Fruit fly (Drosophila melanogaster) whole organism, embryonic: Measurements from ENCODE around the gene haf.

Experiments
- Atf3 ChIP-seq: fragments of 200-800 bp; sonication (Bioruptor generic); optimal IDR thresholded peaks from 3 replicates; lab custom pipeline; 2016; ENCODE audit warnings: missing biosample characterization, missing genetic modification characterization
- Blimp-1 ChIP-seq: fragments of 200-800 bp; sonication (Bioruptor generic); optimal IDR thresholded peaks from 3 replicates; lab custom pipeline; 2018; ENCODE audit warnings: missing biosample characterization, missing genetic modification characterization, mild to moderate bottlenecking, moderate library complexity, missing genetic modification reagents
- CG10209 ChIP-seq: fragments of 200-800 bp; sonication (Bioruptor generic); optimal IDR thresholded peaks from 3 replicates; lab custom pipeline; 2017; ENCODE audit warnings: missing biosample characterization, mild to moderate bottlenecking, missing genetic modification characterization, missing genetic modification reagents
- CG10267 ChIP-seq: fragments of 200-800 bp; sonication (Bioruptor generic); optimal IDR thresholded peaks from 2 replicates; lab custom pipeline; 2018; ENCODE audit warnings: missing biosample characterization, mild to moderate bottlenecking, missing genetic modification characterization, moderate library complexity
- CG10654 ChIP-seq: fragments of 200-800 bp; sonication (Bioruptor generic); optimal IDR thresholded peaks from 2 replicates; lab custom pipeline; 2016; ENCODE audit warnings: missing biosample characterization, missing genetic modification characterization
- CG11398 ChIP-seq: fragments of 200-800 bp; sonication (Bioruptor generic); optimal IDR thresholded peaks from 2 replicates; lab custom pipeline; 2016; ENCODE audit warnings: missing biosample characterization, missing genetic modification characterization
- CG11696 ChIP-seq: fragments of 200-800 bp; sonication (Bioruptor generic); IDR thresholded peaks from 2 replicates; pipeline ENCODE4 v1.3.6; 2022; ENCODE audit warnings: missing biosample characterization, missing genetic modification characterization
- CG14667 ChIP-seq: fragments of 200-800 bp; sonication (Bioruptor generic); IDR thresholded peaks from 2 replicates; pipeline ENCODE4 v1.3.6; 2022; ENCODE audit warnings: missing biosample characterization, missing genetic modification characterization
- CG14710 ChIP-seq: fragments of 200-800 bp; sonication (Bioruptor generic); optimal IDR thresholded peaks from 3 replicates; lab custom pipeline; 2019; ENCODE audit warnings: missing biosample characterization, mild to moderate bottlenecking, missing genetic modification characterization, moderate library complexity
- CG15073 ChIP-seq: fragments of 200-800 bp; sonication (Bioruptor generic); optimal IDR thresholded peaks from 2 replicates; lab custom pipeline; 2016; ENCODE audit warnings: missing biosample characterization, missing genetic modification characterization
- CG1647 ChIP-seq: fragments of 200-800 bp; sonication (Bioruptor generic); optimal IDR thresholded peaks from 3 replicates; lab custom pipeline; 2016; ENCODE audit warnings: missing biosample characterization, missing genetic modification characterization
- CG17802 ChIP-seq: fragments of 200-800 bp; sonication (Bioruptor generic); optimal IDR thresholded peaks from 2 replicates; lab custom pipeline; 2018; ENCODE audit warnings: missing biosample characterization, mild to moderate bottlenecking, missing genetic modification characterization, moderate library complexity
- CG17912 ChIP-seq: fragments of 200-800 bp; sonication (Bioruptor generic); optimal IDR thresholded peaks from 2 replicates; lab custom pipeline; 2018; ENCODE audit warnings: missing biosample characterization, mild to moderate bottlenecking, missing genetic modification characterization
- CG2116 ChIP-seq: fragments of 200-800 bp; sonication (Bioruptor generic); optimal IDR thresholded peaks from 3 replicates; lab custom pipeline; 2018; ENCODE audit warnings: missing biosample characterization, mild to moderate bottlenecking, missing genetic modification characterization
- CG2889 ChIP-seq: fragments of 200-800 bp; sonication (Bioruptor generic); IDR thresholded peaks from 3 replicates; pipeline ENCODE4 v1.3.6; 2022; ENCODE audit warnings: missing biosample characterization, missing genetic modification characterization
- CG30403 ChIP-seq: fragments of 200-800 bp; sonication (Bioruptor generic); optimal IDR thresholded peaks from 3 replicates; lab custom pipeline; 2016; ENCODE audit warnings: missing biosample characterization, missing genetic modification characterization
- CG3163 ChIP-seq: fragments of 200-800 bp; sonication (Bioruptor generic); optimal IDR thresholded peaks from 3 replicates; lab custom pipeline; 2016; ENCODE audit warnings: missing biosample characterization, missing genetic modification characterization
- CG4282 ChIP-seq: fragments of 200-800 bp; sonication (Bioruptor generic); optimal IDR thresholded peaks from 2 replicates; lab custom pipeline; 2016; ENCODE audit warnings: missing biosample characterization, missing genetic modification characterization
- CG4328 ChIP-seq: fragments of 200-800 bp; sonication (Bioruptor generic); optimal IDR thresholded peaks from 3 replicates; lab custom pipeline; 2017; ENCODE audit warnings: missing biosample characterization, missing genetic modification reagents, missing genetic modification characterization
- CG7963 ChIP-seq: fragments of 200-800 bp; sonication (Bioruptor generic); IDR thresholded peaks from 3 replicates; pipeline ENCODE4 v1.3.6; 2022; ENCODE audit warnings: missing biosample characterization, missing genetic modification characterization; ENCODE audit not compliant: partially characterized antibody
- CG7987 ChIP-seq: fragments of 200-800 bp; sonication (Bioruptor generic); optimal IDR thresholded peaks from 2 replicates; lab custom pipeline; 2018; ENCODE audit warnings: missing biosample characterization, mild to moderate bottlenecking, missing genetic modification characterization, moderate library complexity
- CG8765 ChIP-seq: fragments of 200-800 bp; sonication (Bioruptor generic); IDR thresholded peaks from 2 replicates; pipeline ENCODE4 v1.3.6; 2022; ENCODE audit warnings: missing biosample characterization, missing genetic modification characterization
- CG8944 ChIP-seq: fragments of 200-800 bp; sonication (Bioruptor generic); optimal IDR thresholded peaks from 3 replicates; lab custom pipeline; 2016; ENCODE audit warnings: missing biosample characterization, missing genetic modification characterization
- CG9727 ChIP-seq: fragments of 200-800 bp; sonication (Bioruptor generic); optimal IDR thresholded peaks from 3 replicates; lab custom pipeline; 2017; ENCODE audit warnings: missing biosample characterization, mild to moderate bottlenecking, missing genetic modification characterization
- CG9876 ChIP-seq: fragments of 200-800 bp; sonication (Bioruptor generic); optimal IDR thresholded peaks from 2 replicates; lab custom pipeline; 2016; ENCODE audit warnings: missing biosample characterization, missing genetic modification characterization
- Camta ChIP-seq: fragments of 200-800 bp; sonication (Bioruptor generic); optimal IDR thresholded peaks from 2 replicates; lab custom pipeline; 2016; ENCODE audit warnings: missing biosample characterization, missing genetic modification characterization
- CrebB ChIP-seq: fragments of 200-800 bp; sonication (Bioruptor generic); optimal IDR thresholded peaks from 3 replicates; lab custom pipeline; 2018; ENCODE audit warnings: missing biosample characterization, mild to moderate bottlenecking, missing genetic modification characterization
- Eip74EF ChIP-seq, 2 experiments: fragments of 200-800 bp in 1 of 2; fragments of >200 bp in 1 of 2; sonication (Bioruptor generic) in 1 of 2; optimal IDR thresholded peaks; 2 replicates each; lab custom pipeline; 2017 to 2019; ENCODE audit warnings: missing biosample characterization in 2 of 2, missing genetic modification characterization in 2 of 2, mild to moderate bottlenecking in 1 of 2, moderate library complexity in 1 of 2
- Ets65A ChIP-seq: fragments of 200-800 bp; sonication (Bioruptor generic); peaks from one replicate; lab custom pipeline; 2016; ENCODE audit warnings: missing biosample characterization, missing genetic modification characterization
- Fer1 ChIP-seq: fragments of 200-800 bp; sonication (Bioruptor generic); optimal IDR thresholded peaks from 2 replicates; lab custom pipeline; 2017; ENCODE audit warnings: missing biosample characterization, mild to moderate bottlenecking, missing genetic modification characterization
- Gsc ChIP-seq: fragments of 200-800 bp; sonication (Bioruptor generic); IDR thresholded peaks from 2 replicates; pipeline ENCODE4 v1.3.6; 2022; ENCODE audit warnings: missing biosample characterization, missing genetic modification characterization
- Gug ChIP-seq: fragments of 200-800 bp; sonication (Bioruptor generic); IDR thresholded peaks from 4 replicates; pipeline ENCODE4 v1.3.6; 2022; ENCODE audit warnings: missing biosample characterization, missing genetic modification characterization
- HmgD ChIP-seq: fragments of 200-800 bp; sonication (Bioruptor generic); optimal IDR thresholded peaks from 3 replicates; lab custom pipeline; 2016; ENCODE audit warnings: missing biosample characterization, missing genetic modification characterization
- Meics ChIP-seq: fragments of 200-800 bp; sonication (Bioruptor generic); optimal IDR thresholded peaks from 2 replicates; lab custom pipeline; 2017; ENCODE audit warnings: missing biosample characterization, mild to moderate bottlenecking, missing genetic modification characterization
- PHDP ChIP-seq: fragments of 200-800 bp; sonication (Bioruptor generic); optimal IDR thresholded peaks from 3 replicates; lab custom pipeline; 2018; ENCODE audit warnings: missing biosample characterization, mild to moderate bottlenecking, missing genetic modification characterization, moderate library complexity
- Sry-δ ChIP-seq: fragments of 200-800 bp; sonication (Bioruptor generic); optimal IDR thresholded peaks from 2 replicates; lab custom pipeline; 2016; ENCODE audit warnings: missing biosample characterization, missing genetic modification characterization
- Taf1 ChIP-seq: fragments of 200-800 bp; sonication (Bioruptor generic); IDR thresholded peaks from 2 replicates; pipeline ENCODE4 v1.3.6; 2022; ENCODE audit warnings: missing biosample characterization, missing genetic modification characterization
- az2 ChIP-seq: fragments of 200-800 bp; sonication (Bioruptor generic); optimal IDR thresholded peaks from 3 replicates; lab custom pipeline; 2016; ENCODE audit warnings: missing biosample characterization, missing genetic modification characterization
- cad ChIP-seq: fragments of >200 bp; optimal IDR thresholded peaks from 2 replicates; lab custom pipeline; 2017; ENCODE audit warnings: missing biosample characterization, missing genetic modification characterization
- dan ChIP-seq: fragments of 200-800 bp; sonication (Bioruptor generic); IDR thresholded peaks from 2 replicates; pipeline ENCODE4 v1.3.6; 2022; ENCODE audit warnings: missing biosample characterization, missing genetic modification characterization
- dmrt99B ChIP-seq: fragments of 200-800 bp; sonication (Bioruptor generic); optimal IDR thresholded peaks from 2 replicates; lab custom pipeline; 2018; ENCODE audit warnings: missing biosample characterization, mild to moderate bottlenecking, missing genetic modification characterization, moderate library complexity
- eve ChIP-seq, 2 experiments: fragments of >200 bp; optimal IDR thresholded peaks; 2 replicates each; lab custom pipeline; 2017; ENCODE audit warnings: missing biosample characterization in 2 of 2, missing genetic modification characterization in 2 of 2
- fd64A ChIP-seq: fragments of 200-800 bp; sonication (Bioruptor generic); optimal IDR thresholded peaks from 3 replicates; lab custom pipeline; 2018; ENCODE audit warnings: missing biosample characterization, mild to moderate bottlenecking, missing genetic modification characterization
- gcm2 ChIP-seq: fragments of 200-800 bp; sonication (Bioruptor generic); optimal IDR thresholded peaks from 2 replicates; lab custom pipeline; 2016; ENCODE audit warnings: missing biosample characterization, missing genetic modification characterization
- gro ChIP-seq: fragments of 200-800 bp; sonication (Bioruptor generic); optimal IDR thresholded peaks from 2 replicates; lab custom pipeline; 2016; ENCODE audit warnings: missing biosample characterization, missing genetic modification characterization
- hbn ChIP-seq: fragments of 200-800 bp; sonication (Bioruptor generic); IDR thresholded peaks from 2 replicates; pipeline ENCODE4 v1.3.6; 2022; ENCODE audit warnings: missing biosample characterization, missing genetic modification characterization; ENCODE audit not compliant: partially characterized antibody
- ken ChIP-seq: fragments of 200-800 bp; sonication (Bioruptor generic); IDR thresholded peaks from 3 replicates; pipeline ENCODE4 v1.3.6; 2022; ENCODE audit warnings: missing biosample characterization, missing genetic modification characterization
- sna ChIP-seq: fragments of 200-800 bp; sonication (Bioruptor generic); IDR thresholded peaks from 2 replicates; pipeline ENCODE4 v1.3.6; 2022; ENCODE audit warnings: missing biosample characterization, missing genetic modification characterization; ENCODE audit not compliant: partially characterized antibody
- sr ChIP-seq: fragments of 200-800 bp; sonication (Bioruptor generic); IDR thresholded peaks from 3 replicates; pipeline ENCODE4 v1.3.6; 2022; ENCODE audit warnings: missing biosample characterization, missing genetic modification characterization
- wor ChIP-seq: fragments of 200-800 bp; sonication (Bioruptor generic); IDR thresholded peaks from 2 replicates; pipeline ENCODE4 v1.3.6; 2022; ENCODE audit warnings: missing biosample characterization, missing genetic modification characterization
- zen ChIP-seq: fragments of 200-800 bp; sonication (Bioruptor generic); optimal IDR thresholded peaks from 3 replicates; lab custom pipeline; 2018; ENCODE audit warnings: missing biosample characterization, mild to moderate bottlenecking, missing genetic modification characterization, moderate library complexity

Gene haf

dm6 chr2L:1611122-1611521 lies 56.2 kb downstream of the haf start, which contains the start of the genes Rab3GAP1 and CG14352 (continued):
- TF ChIP-seq CG10654 (GFP tag; lab: Kevin White, UChicago) (peak; percentile 90), gro (peak; percentile 87), CG9727 (peak; percentile 83), CG10209 (peak; percentile 85), CG9876 (GFP tag; lab: Kevin White, UChicago) (peak; percentile 82), CG4328 (peak; percentile 73), eve (GFP tag; optimal IDR thresholded peaks at IDR 0.05; lab: Kevin White, UChicago) (no peak), CG17912 (GFP tag; lab: Kevin White, UChicago) (peak; percentile 27), CG30403 (GFP tag; lab: Kevin White, UChicago) (peak; percentile 94), CG3163 (GFP tag; lab: Kevin White, UChicago) (peak; percentile 43), Gsc (GFP tag; lab: Robert Waterston, UW) (peak; percentile 57), Blimp-1 (peak; percentile 75), Meics (peak; percentile 80), CG2116 (peak; percentile 68), CG7987 (peak; percentile 47), zen (tag; lab: Kevin White, UChicago) (peak; percentile 83), PHDP (tag; lab: Kevin White, UChicago) (peak; percentile 77), Atf3 (GFP tag; lab: Kevin White, UChicago) (peak; percentile 73), wor (GFP tag; lab: Robert Waterston, UW) (peak; percentile 65), Fer1 (GFP tag; lab: Kevin White, UChicago) (peak; percentile 84), CG8765 (GFP tag; lab: Robert Waterston, UW) (peak; percentile 78), ken (GFP tag; lab: Robert Waterston, UW) (peak; percentile 87), sna (GFP tag; lab: Robert Waterston, UW) (no peak), gcm2 (GFP tag; lab: Kevin White, UChicago) (peak; percentile 26), CG11696 (GFP tag; lab: Robert Waterston, UW) (0 out of 2 replicates have a peak, but pooled peaks have one; percentile 18), CG4282 (GFP tag; lab: Kevin White, UChicago) (peak; percentile 75), dmrt99B (no peak), CG8944 (peak; percentile 90), CG17802 (tag; lab: Kevin White, UChicago) (peak; percentile 76), Gug (GFP tag; lab: Robert Waterston, UW) (peak; percentile 85), HmgD (GFP tag; lab: Kevin White, UChicago) (peak; percentile 56), CG15073 (GFP tag; lab: Kevin White, UChicago) (peak; percentile 50), Camta (GFP tag; lab: Kevin White, UChicago) (peak; percentile 71), fd64A (GFP tag; lab: Kevin White, UChicago) (no peak), CG1647 (GFP tag; lab: Kevin White, UChicago) (peak; percentile 85), CG14667 (GFP tag; lab: Robert Waterston, UW) (peak; percentile 72), dan (GFP tag; lab: Robert Waterston, UW) (0 out of 2 replicates have a peak, but pooled peaks have one; percentile 31), CG2889 (GFP tag; lab: Robert Waterston, UW) (peak; percentile 69), sr (no peak), hbn (no peak; the same call in 1 of the 2 replicates), CrebB (tag; lab: Kevin White, UChicago) (peak; percentile 3), CG14710 (tag; lab: Kevin White, UChicago) (peak; percentile 92), CG11398 (GFP tag; lab: Kevin White, UChicago) (peak; percentile 60), CG7963 (GFP tag; lab: Robert Waterston, UW) (no peak), CG10267 (tag; lab: Kevin White, UChicago) (peak; percentile 97), cad (GFP tag; lab: Kevin White, UChicago) (no peak), Taf1 (GFP tag; lab: Robert Waterston, UW) (peak; percentile 77), Ets65A (GFP tag; lab: Kevin White, UChicago) (peak; percentile 99), Sry-δ (GFP tag; lab: Kevin White, UChicago) (peak; percentile 64), az2 (GFP tag; lab: Kevin White, UChicago) (peak; percentile 87), Eip74EF (GFP tag; optimal IDR thresholded peaks at IDR 0.05; lab: Kevin White, UChicago) (peak in 1 of 2 experiments; percentile 54)
